Worm (Caenorhabditis elegans) whole organism, late embryonic: ENCODE results near the gene sahd-1.

ENCODE experiments used
- ama-1 ChIP-seq: fragments of 150-350 bp; optimal IDR thresholded peaks from 2 replicates; lab custom pipeline; 2014
- fkh-6 ChIP-seq: sonication (generic microtip); optimal IDR thresholded peaks from 2 replicates; lab custom pipeline; 2016; ENCODE audit warnings: missing genetic modification characterization, missing compliant biosample characterization
- nfya-1 ChIP-seq: sonication (generic microtip); optimal IDR thresholded peaks from 2 replicates; lab custom pipeline; 2017; ENCODE audit warnings: missing genetic modification characterization, mild to moderate bottlenecking, missing compliant biosample characterization, antibody characterized with exemption, moderate library complexity
- npax-4 ChIP-seq: sonication (generic microtip); optimal IDR thresholded peaks from 2 replicates; lab custom pipeline; 2016; ENCODE audit warnings: missing genetic modification characterization, missing compliant biosample characterization
- tbx-2 ChIP-seq: sonication (generic microtip); optimal IDR thresholded peaks from 2 replicates; lab custom pipeline; 2016; ENCODE audit warnings: missing genetic modification characterization, missing compliant biosample characterization
- unc-55 ChIP-seq: sonication (generic microtip); optimal IDR thresholded peaks from 2 replicates; lab custom pipeline; 2017; ENCODE audit warnings: missing biosample characterization, missing genetic modification reagents, missing genetic modification characterization

DNA sequence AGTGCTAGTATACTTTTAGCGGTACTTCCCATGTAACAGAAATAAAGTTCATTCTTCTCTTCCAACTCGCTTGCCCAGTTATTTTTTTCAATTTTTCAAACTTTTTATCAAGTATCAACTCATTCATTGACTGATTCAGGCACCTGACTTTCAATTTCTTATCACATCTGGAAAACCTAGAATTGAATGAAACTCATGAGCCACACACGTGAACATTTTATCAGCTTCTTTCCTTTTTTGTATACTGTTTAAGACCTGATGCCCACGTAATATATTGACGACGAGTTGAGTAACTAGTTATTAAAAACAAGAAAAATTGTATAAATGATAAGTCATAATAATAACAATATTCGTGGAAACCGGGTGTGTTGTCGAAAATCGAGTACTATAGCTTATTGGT, 38.8 kb upstream of the sahd-1 start:
- TF ChIP-seq tbx-2 (tag; lab: Kevin White, UChicago) (no peak), ama-1 (lab: Kevin White, UChicago) (no peak), npax-4 (tag; lab: Kevin White, UChicago) (no peak), nfya-1 (no peak), fkh-6 (tag; lab: Kevin White, UChicago) (no peak), unc-55 (GFP tag; lab: Kevin White, UChicago) (no peak)
